Worm (Caenorhabditis elegans): ENCODE measurements around the gene E02C12.10.

- TF ChIP-seq him-1 (tag; optimal IDR thresholded peaks at IDR 0.05) (no peak), dao-5 (tag; optimal IDR thresholded peaks at IDR 0.05) (no peak), W03F9.2 (tag; optimal IDR thresholded peaks at IDR 0.05) (no peak)
These were observed 28.7 kb upstream of the E02C12.10 start for ce11 chrV:9406890-9407289.

Data from whole organism, L4/young adult.